Worm (Caenorhabditis elegans) whole organism, L3 larva: ENCODE results near the gene Y105C5B.9.

ENCODE experiments used
- ZK546.5 ChIP-seq: sonication (generic microtip); optimal IDR thresholded peaks from 2 replicates; lab custom pipeline; 2017; ENCODE audit warnings: missing biosample characterization, missing genetic modification characterization
- aly-2 ChIP-seq: fragments of 150-350 bp; optimal IDR thresholded peaks from 2 replicates; lab custom pipeline; 2014; ENCODE audit warnings: missing biosample characterization, missing genetic modification characterization
- ama-1 ChIP-seq: fragments of 150-350 bp; optimal IDR thresholded peaks from 2 replicates; lab custom pipeline; 2018
- ceh-16 ChIP-seq: sonication (generic microtip); optimal IDR thresholded peaks from 2 replicates; lab custom pipeline; 2017; ENCODE audit warnings: missing biosample characterization, missing genetic modification characterization
- ceh-82 ChIP-seq: fragments of 150-350 bp; optimal IDR thresholded peaks from 2 replicates; lab custom pipeline; 2014; ENCODE audit warnings: missing biosample characterization, missing genetic modification characterization
- ceh-9 ChIP-seq: sonication (generic microtip); optimal IDR thresholded peaks from 2 replicates; lab custom pipeline; 2018; ENCODE audit warnings: missing biosample characterization, missing genetic modification characterization
- daf-12 ChIP-seq: fragments of 150-350 bp; optimal IDR thresholded peaks from 2 replicates; lab custom pipeline; 2014; ENCODE audit warnings: missing biosample characterization, missing genetic modification reagents, missing genetic modification characterization
- egl-27 ChIP-seq: sonication (generic microtip); optimal IDR thresholded peaks from 4 replicates; lab custom pipeline; 2017; ENCODE audit warnings: missing biosample characterization, missing genetic modification reagents, missing genetic modification characterization
- egl-5 ChIP-seq: fragments of 150-350 bp; optimal IDR thresholded peaks from 2 replicates; lab custom pipeline; 2017; ENCODE audit warnings: missing biosample characterization, missing genetic modification reagents, missing genetic modification characterization, inconsistent platforms
- elt-2 ChIP-seq: sonication (generic microtip); optimal IDR thresholded peaks from 2 replicates; lab custom pipeline; 2016; ENCODE audit warnings: missing genetic modification reagents, mild to moderate bottlenecking, missing genetic modification characterization, missing compliant biosample characterization
- eor-1 ChIP-seq, 2 experiments: fragments of 150-350 bp; optimal IDR thresholded peaks; 2 replicates each; lab custom pipeline; 2014 to 2018; ENCODE audit warnings: missing biosample characterization in 2 of 2, missing genetic modification characterization in 2 of 2
- fkh-10 ChIP-seq: sonication (generic microtip); optimal IDR thresholded peaks from 2 replicates; lab custom pipeline; 2017; ENCODE audit warnings: missing biosample characterization, missing genetic modification reagents, missing genetic modification characterization
- hmg-11 ChIP-seq: sonication (generic microtip); optimal IDR thresholded peaks from 2 replicates; lab custom pipeline; 2016; ENCODE audit warnings: missing genetic modification characterization, missing compliant biosample characterization
- lin-15B ChIP-seq: fragments of 150-350 bp; optimal IDR thresholded peaks from 2 replicates; lab custom pipeline; 2014; ENCODE audit warnings: missing biosample characterization, missing genetic modification characterization
- lsy-12 ChIP-seq: sonication (generic microtip); optimal IDR thresholded peaks from 2 replicates; lab custom pipeline; 2016; ENCODE audit warnings: mild to moderate bottlenecking, missing genetic modification characterization, missing compliant biosample characterization
- mdl-1 ChIP-seq: fragments of 150-350 bp; optimal IDR thresholded peaks from 2 replicates; lab custom pipeline; 2014; ENCODE audit warnings: missing biosample characterization, missing genetic modification characterization
- nfya-1 ChIP-seq: sonication (generic microtip); optimal IDR thresholded peaks from 2 replicates; lab custom pipeline; 2017; ENCODE audit warnings: missing genetic modification characterization, mild to moderate bottlenecking, missing compliant biosample characterization, antibody characterized with exemption, moderate library complexity; ENCODE audit not compliant: insufficient read depth
- nhr-11 ChIP-seq: fragments of 150-350 bp; optimal IDR thresholded peaks from 2 replicates; lab custom pipeline; 2014; ENCODE audit warnings: missing biosample characterization, missing genetic modification characterization
- nhr-23 ChIP-seq: fragments of 150-350 bp; optimal IDR thresholded peaks from 2 replicates; lab custom pipeline; 2014; ENCODE audit warnings: missing biosample characterization, missing genetic modification reagents, missing genetic modification characterization
- nhr-237 ChIP-seq: fragments of 150-350 bp; optimal IDR thresholded peaks from 2 replicates; lab custom pipeline; 2014; ENCODE audit warnings: missing biosample characterization, missing genetic modification characterization
- nhr-25 ChIP-seq: sonication (generic microtip); optimal IDR thresholded peaks from 2 replicates; lab custom pipeline; 2017; ENCODE audit warnings: missing biosample characterization, missing genetic modification characterization
- nhr-28 ChIP-seq: fragments of 150-350 bp; optimal IDR thresholded peaks from 2 replicates; lab custom pipeline; 2014; ENCODE audit warnings: missing biosample characterization, missing genetic modification characterization
- nhr-77 ChIP-seq: fragments of 150-350 bp; optimal IDR thresholded peaks from 2 replicates; lab custom pipeline; 2014; ENCODE audit warnings: missing biosample characterization, missing genetic modification characterization
- sea-2 ChIP-seq: fragments of 150-350 bp; sonication (generic microtip); optimal IDR thresholded peaks from 4 replicates; lab custom pipeline; 2014; ENCODE audit warnings: missing biosample characterization, missing genetic modification reagents, missing genetic modification characterization
- snpc-4 ChIP-seq: fragments of 150-350 bp; optimal IDR thresholded peaks from 2 replicates; lab custom pipeline; 2014; ENCODE audit warnings: missing biosample characterization, missing genetic modification characterization
- tbx-2 ChIP-seq: sonication (generic microtip); optimal IDR thresholded peaks from 2 replicates; lab custom pipeline; 2016; ENCODE audit warnings: mild to moderate bottlenecking, missing genetic modification characterization, missing compliant biosample characterization
- unc-39 ChIP-seq: sonication (generic microtip); optimal IDR thresholded peaks from 4 replicates; lab custom pipeline; 2017; ENCODE audit warnings: missing biosample characterization, missing genetic modification characterization
- unc-62 ChIP-seq: fragments of 150-350 bp; sonication (generic microtip); optimal IDR thresholded peaks from 4 replicates; lab custom pipeline; 2014; ENCODE audit warnings: missing biosample characterization, missing genetic modification reagents, missing genetic modification characterization
- zag-1 ChIP-seq: fragments of 150-350 bp; optimal IDR thresholded peaks from 2 replicates; lab custom pipeline; 2014; ENCODE audit warnings: missing biosample characterization, missing genetic modification characterization
- ztf-11 ChIP-seq: fragments of 150-350 bp; optimal IDR thresholded peaks from 2 replicates; lab custom pipeline; 2014; ENCODE audit warnings: missing biosample characterization, missing genetic modification characterization
- ztf-4 ChIP-seq: fragments of 150-350 bp; optimal IDR thresholded peaks from 2 replicates; lab custom pipeline; 2014; ENCODE audit warnings: missing biosample characterization, missing genetic modification characterization

Gene Y105C5B.9

ce11 chrIV:15955349-15955748, 25.0 kb downstream of the Y105C5B.9 start:
- TF ChIP-seq snpc-4 (tag; lab: Kevin White, UChicago) (no peak), elt-2 (tag; lab: Kevin White, UChicago) (no peak), ztf-11 (no peak), nhr-23 (no peak), zag-1 (tag; lab: Kevin White, UChicago) (no peak), nhr-25 (tag; lab: Kevin White, UChicago) (no peak), egl-5 (tag; lab: Kevin White, UChicago) (no peak), nfya-1 (tag; lab: Kevin White, UChicago) (no peak)

DNA sequence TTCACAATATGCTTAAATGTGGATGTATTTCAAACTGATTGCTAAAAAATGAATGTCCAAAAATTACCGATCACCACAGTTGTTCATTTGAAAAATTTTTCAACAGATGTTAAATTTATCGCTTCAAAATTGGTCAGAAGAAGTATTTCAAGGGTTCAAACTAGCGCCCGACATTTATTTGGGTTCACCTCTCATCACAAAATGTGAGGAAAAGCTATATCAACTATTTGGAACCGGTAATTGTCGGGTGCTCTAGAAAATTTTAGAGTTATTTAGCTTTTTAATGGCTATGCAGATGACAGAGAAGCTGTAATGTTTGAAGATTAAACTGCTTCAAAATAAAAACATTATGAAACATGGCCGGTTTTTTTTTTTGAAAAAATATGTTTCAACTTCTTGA, 30.7 kb downstream of the Y105C5B.9 start:
- TF ChIP-seq ama-1 (lab: Kevin White, UChicago) (no peak), eor-1 (tag; optimal IDR thresholded peaks at IDR 0.05; lab: Kevin White, UChicago) (no peak), mdl-1 (tag; lab: Kevin White, UChicago) (no peak), nhr-237 (no peak), lsy-12 (no peak), snpc-4 (tag; lab: Kevin White, UChicago) (no peak), lin-15B (tag; lab: Kevin White, UChicago) (no peak), fkh-10 (GFP tag; lab: Kevin White, UChicago) (no peak), sea-2 (GFP tag; lab: Kevin White, UChicago) (no peak), ceh-82 (tag; lab: Kevin White, UChicago) (no peak), nhr-77 (tag; lab: Kevin White, UChicago) (no peak), egl-5 (tag; lab: Kevin White, UChicago) (no peak), ZK546.5 (tag; lab: Kevin White, UChicago) (no peak), daf-12 (tag; lab: Kevin White, UChicago) (no peak), nhr-11 (tag; lab: Kevin White, UChicago) (no peak), nhr-25 (tag; lab: Kevin White, UChicago) (no peak), ceh-9 (no peak)
- TF ChIP-seq, all 47 proteins: peak for 0

DNA sequence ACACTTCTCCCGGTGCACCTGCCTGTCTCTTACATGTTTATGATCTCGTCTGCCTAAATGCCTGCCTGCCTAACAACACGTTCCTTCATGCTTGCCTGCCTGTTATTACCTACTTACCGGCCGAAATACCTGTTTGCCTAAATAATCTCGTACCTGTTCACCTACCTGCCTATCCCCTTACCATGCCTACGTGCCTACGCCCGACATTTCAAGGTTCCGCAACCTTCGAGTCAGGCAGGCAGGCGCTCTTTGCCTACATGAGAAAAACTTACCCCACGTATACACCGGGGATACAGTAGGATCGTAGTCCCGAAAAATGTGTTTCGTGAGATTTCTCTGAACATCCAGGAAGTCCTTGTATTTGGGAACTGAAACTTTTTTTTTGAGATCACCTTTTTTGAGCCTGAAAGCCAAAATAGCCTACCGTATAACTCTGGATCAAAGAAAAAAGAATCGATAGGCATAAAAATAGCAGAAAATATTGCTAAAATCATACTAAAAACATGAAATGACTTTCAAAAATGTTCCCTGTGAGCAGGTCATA, 31.9 kb downstream of the Y105C5B.9 start, which contains the start of gene lgc-19:
Gene lgc-19 (minus strand): TSS at position 494 of the 544 bp plus-strand sequence.
- TF ChIP-seq ceh-82 (tag; lab: Kevin White, UChicago) (no peak), nhr-28 (tag; lab: Kevin White, UChicago) (no peak)
- TF ChIP-seq, all 47 proteins: peak for 0

- TF ChIP-seq lin-15B (tag; lab: Kevin White, UChicago), result no peak
- TF ChIP-seq zag-1 (tag; lab: Kevin White, UChicago), result no peak
- TF ChIP-seq ceh-16, result no peak
- TF ChIP-seq nhr-28 (tag; lab: Kevin White, UChicago), result no peak
- TF ChIP-seq egl-5 (tag; lab: Kevin White, UChicago), result no peak
- no peak for TF ChIP-seq unc-62 (GFP tag; lab: Kevin White, UChicago)
- no peak for TF ChIP-seq fkh-10 (GFP tag; lab: Kevin White, UChicago)
Measured at ce11 chrIV:15962801-15963200, 32.4 kb downstream of the Y105C5B.9 start, which contains the start of gene Y105C5B.17. Gene Y105C5B.17 (plus strand): TSS chrIV:15963101.

DNA sequence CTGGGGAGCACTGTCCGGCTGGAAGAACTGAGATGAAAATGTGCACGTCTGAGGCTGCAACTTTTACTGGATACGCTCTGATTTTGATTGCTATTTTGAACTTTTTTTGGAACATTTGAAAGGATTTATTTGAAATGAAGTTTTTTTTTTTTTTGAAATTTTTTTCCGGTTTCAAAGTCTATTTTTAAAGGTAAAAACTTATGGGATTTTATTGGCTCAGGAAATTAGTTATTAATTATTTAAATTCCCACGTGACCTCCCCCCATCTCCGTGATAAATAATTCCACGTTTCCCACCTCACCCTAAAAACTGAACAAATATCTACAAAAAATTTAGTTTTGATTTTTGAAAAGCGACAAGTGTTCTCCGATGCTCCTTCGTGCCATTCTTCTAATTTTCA, 33.9 kb downstream of the Y105C5B.9 start, which contains the start of gene Y105C5B.18:
Gene Y105C5B.18 (plus strand): TSS at position 301 of the 400 bp plus-strand sequence.
- no peak for TF ChIP-seq ama-1 (lab: Kevin White, UChicago)
- no peak for TF ChIP-seq egl-27
- TF ChIP-seq aly-2 (tag; lab: Kevin White, UChicago), result no peak
- TF ChIP-seq unc-39 (tag; lab: Kevin White, UChicago), result no peak
- TF ChIP-seq ztf-4, result no peak
- no peak for TF ChIP-seq hmg-11 (tag; lab: Kevin White, UChicago)
- TF ChIP-seq fkh-10 (GFP tag; lab: Kevin White, UChicago), result no peak
- TF ChIP-seq tbx-2 (tag; lab: Kevin White, UChicago), result no peak
- no peak for TF ChIP-seq daf-12 (tag; lab: Kevin White, UChicago)
- no peak for TF ChIP-seq elt-2 (tag; lab: Kevin White, UChicago)
